Fruit fly (Drosophila melanogaster) whole organism, embryonic: ENCODE measurements around the gene RpL7.

Source experiments
- ATbp ChIP-seq: fragments of 200-800 bp; sonication (Bioruptor generic); optimal IDR thresholded peaks from 2 replicates; lab custom pipeline; 2017; ENCODE audit warnings: missing biosample characterization, mild to moderate bottlenecking, missing genetic modification characterization, missing genetic modification reagents
- Atf3 ChIP-seq: fragments of 200-800 bp; sonication (Bioruptor generic); optimal IDR thresholded peaks from 3 replicates; lab custom pipeline; 2016; ENCODE audit warnings: missing biosample characterization, missing genetic modification characterization
- BEAF-32 ChIP-seq: fragments of 200-800 bp; sonication (Bioruptor generic); optimal IDR thresholded peaks from 3 replicates; lab custom pipeline; 2017; ENCODE audit warnings: missing biosample characterization, missing genetic modification characterization, mild to moderate bottlenecking, moderate library complexity, missing genetic modification reagents
- CG11723 ChIP-seq: fragments of 200-800 bp; sonication (Bioruptor generic); optimal IDR thresholded peaks from 2 replicates; lab custom pipeline; 2017; ENCODE audit warnings: missing biosample characterization, mild to moderate bottlenecking, missing genetic modification characterization
- CG12942 ChIP-seq: fragments of 200-800 bp; sonication (Bioruptor generic); optimal IDR thresholded peaks from 3 replicates; lab custom pipeline; 2016; ENCODE audit warnings: missing biosample characterization, missing genetic modification characterization
- CG17829 ChIP-seq: fragments of 200-800 bp; optimal IDR thresholded peaks from 2 replicates; lab custom pipeline; 2019; ENCODE audit warnings: missing biosample characterization, mild to moderate bottlenecking, missing genetic modification characterization, moderate library complexity
- CG17912 ChIP-seq: fragments of 200-800 bp; sonication (Bioruptor generic); optimal IDR thresholded peaks from 2 replicates; lab custom pipeline; 2018; ENCODE audit warnings: missing biosample characterization, mild to moderate bottlenecking, missing genetic modification characterization
- CG18262 ChIP-seq: fragments of 200-800 bp; optimal IDR thresholded peaks from 3 replicates; lab custom pipeline; 2019; ENCODE audit warnings: missing biosample characterization, mild to moderate bottlenecking, missing genetic modification characterization, moderate library complexity
- CG31441 ChIP-seq: fragments of 200-800 bp; sonication (Bioruptor generic); IDR thresholded peaks from 2 replicates; pipeline ENCODE4 v1.3.6; 2022; ENCODE audit warnings: missing biosample characterization, missing genetic modification characterization
- CG32772 ChIP-seq: fragments of 200-800 bp; sonication (Bioruptor generic); IDR thresholded peaks from 2 replicates; pipeline ENCODE4 v1.3.6; 2022; ENCODE audit warnings: missing biosample characterization, missing genetic modification characterization
- CG4328 ChIP-seq: fragments of 200-800 bp; sonication (Bioruptor generic); optimal IDR thresholded peaks from 3 replicates; lab custom pipeline; 2017; ENCODE audit warnings: missing biosample characterization, missing genetic modification reagents, missing genetic modification characterization
- CG4424 ChIP-seq: fragments of 200-800 bp; sonication (Bioruptor generic); optimal IDR thresholded peaks from 3 replicates; lab custom pipeline; 2016; ENCODE audit warnings: missing biosample characterization, missing genetic modification characterization
- CG4617 ChIP-seq: fragments of 200-800 bp; sonication (Bioruptor generic); optimal IDR thresholded peaks from 3 replicates; lab custom pipeline; 2016; ENCODE audit warnings: missing biosample characterization, missing genetic modification characterization, borderline replicate concordance
- CG7745 ChIP-seq: fragments of 200-800 bp; sonication (Bioruptor generic); optimal IDR thresholded peaks from 2 replicates; lab custom pipeline; 2018; ENCODE audit warnings: missing biosample characterization, mild to moderate bottlenecking, missing genetic modification characterization, moderate library complexity
- CG8290 ChIP-seq, 3 experiments: fragments of 200-800 bp; sonication (Bioruptor generic); optimal IDR thresholded peaks; 2 replicates each; lab custom pipeline; 2016 to 2019; ENCODE audit warnings: missing biosample characterization in 3 of 3, missing genetic modification characterization in 3 of 3, mild to moderate bottlenecking in 2 of 3, moderate library complexity in 1 of 3
- CG8944 ChIP-seq: fragments of 200-800 bp; sonication (Bioruptor generic); optimal IDR thresholded peaks from 3 replicates; lab custom pipeline; 2016; ENCODE audit warnings: missing biosample characterization, missing genetic modification characterization
- Drgx ChIP-seq: fragments of 200-800 bp; sonication (Bioruptor generic); IDR thresholded peaks from 2 replicates; pipeline ENCODE4 v1.3.6; 2022; ENCODE audit warnings: missing biosample characterization, missing genetic modification characterization
- HLH3B ChIP-seq: fragments of 200-800 bp; sonication (Bioruptor generic); IDR thresholded peaks from 2 replicates; pipeline ENCODE4 v1.3.6; 2022; ENCODE audit warnings: missing biosample characterization, missing genetic modification characterization
- Med ChIP-seq: fragments of 200-800 bp; sonication (Bioruptor generic); peaks from one replicate; lab custom pipeline; 2016; ENCODE audit warnings: missing biosample characterization, missing genetic modification characterization, mild to moderate bottlenecking, inconsistent platforms, moderate library complexity
- NC2β ChIP-seq: fragments of 200-800 bp; sonication (Bioruptor generic); optimal IDR thresholded peaks from 2 replicates; lab custom pipeline; 2016; ENCODE audit warnings: missing biosample characterization, missing genetic modification characterization
- Opbp ChIP-seq: fragments of 200-800 bp; sonication (Bioruptor generic); IDR thresholded peaks from 3 replicates; pipeline ENCODE4 v1.3.6; 2022; ENCODE audit warnings: missing biosample characterization, missing genetic modification characterization; ENCODE audit not compliant: partially characterized antibody
- Optix ChIP-seq: fragments of 200-800 bp; sonication (Bioruptor generic); IDR thresholded peaks from 3 replicates; pipeline ENCODE4 v1.3.6; 2022; ENCODE audit warnings: missing biosample characterization, missing genetic modification characterization
- Pdp1 ChIP-seq, 2 experiments: fragments of 200-800 bp; sonication (Bioruptor generic); optimal IDR thresholded peaks; 3 replicates each; lab custom pipeline; 2016; ENCODE audit warnings: missing biosample characterization in 2 of 2, missing genetic modification characterization in 2 of 2, mild to moderate bottlenecking in 1 of 2, moderate library complexity in 1 of 2
- Ssrp ChIP-seq: fragments of 200-800 bp; sonication (Bioruptor generic); optimal IDR thresholded peaks from 2 replicates; lab custom pipeline; 2018; ENCODE audit warnings: missing biosample characterization, mild to moderate bottlenecking, missing genetic modification characterization, moderate library complexity
- Xbp1 ChIP-seq: fragments of 200-800 bp; sonication (Bioruptor generic); optimal IDR thresholded peaks from 3 replicates; lab custom pipeline; 2016; ENCODE audit warnings: missing biosample characterization, mild to moderate bottlenecking, missing genetic modification characterization
- YL-1 ChIP-seq: fragments of 200-800 bp; sonication (Bioruptor generic); optimal IDR thresholded peaks from 3 replicates; lab custom pipeline; 2017; ENCODE audit warnings: missing biosample characterization, mild to moderate bottlenecking, missing genetic modification characterization
- az2 ChIP-seq: fragments of 200-800 bp; sonication (Bioruptor generic); optimal IDR thresholded peaks from 3 replicates; lab custom pipeline; 2016; ENCODE audit warnings: missing biosample characterization, missing genetic modification characterization
- btn ChIP-seq: fragments of 200-800 bp; sonication (Bioruptor generic); optimal IDR thresholded peaks from 2 replicates; lab custom pipeline; 2016; ENCODE audit warnings: missing biosample characterization, missing genetic modification characterization
- chinmo ChIP-seq: fragments of 200-800 bp; sonication (Bioruptor generic); IDR thresholded peaks from 4 replicates; pipeline ENCODE4 v1.3.6; 2022; ENCODE audit warnings: missing biosample characterization, missing genetic modification characterization; ENCODE audit not compliant: partially characterized antibody
- crp ChIP-seq, 2 experiments: fragments of 200-800 bp; sonication (Bioruptor generic); optimal IDR thresholded peaks; 2 replicates in 1 of 2; 3 replicates in 1 of 2; lab custom pipeline; 2017; ENCODE audit warnings: missing biosample characterization in 2 of 2, missing genetic modification characterization in 2 of 2, mild to moderate bottlenecking in 1 of 2, moderate library complexity in 1 of 2
- cwo ChIP-seq: fragments of 200-800 bp; sonication (Bioruptor generic); optimal IDR thresholded peaks from 3 replicates; lab custom pipeline; 2017; ENCODE audit warnings: missing biosample characterization, missing genetic modification characterization, mild to moderate bottlenecking, moderate library complexity, missing genetic modification reagents
- dati ChIP-seq: fragments of 200-800 bp; sonication (Bioruptor generic); IDR thresholded peaks from 2 replicates; pipeline ENCODE4 v1.3.6; 2022; ENCODE audit warnings: missing biosample characterization, missing genetic modification characterization
- dmrt11E ChIP-seq: fragments of 200-800 bp; sonication (Bioruptor generic); optimal IDR thresholded peaks from 3 replicates; lab custom pipeline; 2018; ENCODE audit warnings: missing biosample characterization, mild to moderate bottlenecking, missing genetic modification characterization, moderate library complexity
- fu2 ChIP-seq: fragments of 200-800 bp; sonication (Bioruptor generic); optimal IDR thresholded peaks from 2 replicates; lab custom pipeline; 2016; ENCODE audit warnings: missing biosample characterization, missing genetic modification characterization
- jigr1 ChIP-seq: fragments of 200-800 bp; sonication (Bioruptor generic); IDR thresholded peaks from 3 replicates; pipeline ENCODE4 v1.3.6; 2022; ENCODE audit warnings: missing biosample characterization, missing genetic modification characterization
- lola ChIP-seq, 3 experiments: fragments of >200 bp in 2 of 3; fragments of 200-800 bp in 1 of 3; sonication (Bioruptor generic) in 1 of 3; optimal IDR thresholded peaks; 2 replicates each; lab custom pipeline; 2017 to 2019; ENCODE audit warnings: missing biosample characterization in 3 of 3, missing genetic modification characterization in 3 of 3, mild to moderate bottlenecking in 1 of 3, moderate library complexity in 1 of 3
- lov ChIP-seq, 2 experiments: fragments of 200-800 bp in 1 of 2; fragments of >200 bp in 1 of 2; sonication (Bioruptor generic) in 1 of 2; IDR thresholded peaks in 1 of 2; optimal IDR thresholded peaks in 1 of 2; 2 replicates in 1 of 2; 3 replicates in 1 of 2; pipeline versions ENCODE4 v1.3.6 to Lab custom; 2017 to 2022; ENCODE audit warnings: missing biosample characterization in 1 of 2, missing genetic modification characterization in 1 of 2
- maf-S ChIP-seq: fragments of 200-800 bp; sonication (Bioruptor generic); optimal IDR thresholded peaks from 2 replicates; lab custom pipeline; 2016; ENCODE audit warnings: missing biosample characterization, missing genetic modification characterization
- pfk ChIP-seq: fragments of 200-800 bp; sonication (Bioruptor generic); optimal IDR thresholded peaks from 2 replicates; lab custom pipeline; 2018; ENCODE audit warnings: missing biosample characterization, mild to moderate bottlenecking, missing genetic modification characterization, moderate library complexity
- phol ChIP-seq: fragments of 200-800 bp; sonication (Bioruptor generic); optimal IDR thresholded peaks from 3 replicates; lab custom pipeline; 2018; ENCODE audit warnings: missing biosample characterization, mild to moderate bottlenecking, missing genetic modification characterization, moderate library complexity
- pzg ChIP-seq: fragments of 200-800 bp; sonication (Bioruptor generic); optimal IDR thresholded peaks from 3 replicates; lab custom pipeline; 2018; ENCODE audit warnings: missing biosample characterization, mild to moderate bottlenecking, missing genetic modification characterization, moderate library complexity
- row ChIP-seq: fragments of 200-800 bp; sonication (Bioruptor generic); IDR thresholded peaks from 3 replicates; pipeline ENCODE4 v1.3.6; 2022; ENCODE audit warnings: missing biosample characterization, missing genetic modification characterization
- sd ChIP-seq: fragments of 200-800 bp; sonication (Bioruptor generic); optimal IDR thresholded peaks from 3 replicates; lab custom pipeline; 2018; ENCODE audit warnings: missing biosample characterization, mild to moderate bottlenecking, missing genetic modification characterization, moderate library complexity
- sens-2 ChIP-seq: fragments of 200-800 bp; sonication (Bioruptor generic); IDR thresholded peaks from 2 replicates; pipeline ENCODE4 v1.3.6; 2022; ENCODE audit warnings: missing biosample characterization, missing genetic modification characterization
- tin ChIP-seq: fragments of 200-800 bp; sonication (Bioruptor generic); optimal IDR thresholded peaks from 3 replicates; lab custom pipeline; 2016; ENCODE audit warnings: missing biosample characterization, missing genetic modification characterization
- twi ChIP-seq: fragments of 200-800 bp; optimal IDR thresholded peaks from 2 replicates; lab custom pipeline; 2019; ENCODE audit warnings: missing biosample characterization, mild to moderate bottlenecking, missing genetic modification characterization, moderate library complexity
- yki ChIP-seq: fragments of >200 bp; optimal IDR thresholded peaks from 3 replicates; lab custom pipeline; 2018

RpL7 gene

dm6 chr2L:10238726-10239652 lies 38.2 kb downstream of the RpL7 start, which contains the start of gene me31B (continued):
- TF ChIP-seq lov (optimal IDR thresholded peaks at IDR 0.05; lab: Kevin White, UChicago) (no peak), lov (GFP tag; IDR thresholded peaks at IDR 0.05; lab: Robert Waterston, UW) (no peak), crp (GFP tag; optimal IDR thresholded peaks at IDR 0.05; lab: Kevin White, UChicago) (peak in 1 of 2 experiments; percentile 35), Ssrp (tag; lab: Kevin White, UChicago) (peak; percentile 36), dati (no peak), cwo (GFP tag; lab: Kevin White, UChicago) (no peak), maf-S (no peak), tin (GFP tag; lab: Kevin White, UChicago) (no peak), CG8944 (GFP tag; lab: Kevin White, UChicago) (no peak), CG4424 (GFP tag; lab: Kevin White, UChicago) (no peak), yki (no peak), Drgx (GFP tag; lab: Robert Waterston, UW) (no peak), jigr1 (GFP tag; lab: Robert Waterston, UW) (no peak), row (GFP tag; lab: Robert Waterston, UW) (peak; percentile 75; the same call in 2 of the 3 replicates), fu2 (GFP tag; lab: Kevin White, UChicago) (no peak), dmrt11E (tag; lab: Kevin White, UChicago) (peak; percentile 14), Atf3 (no peak), Optix (GFP tag; lab: Robert Waterston, UW) (no peak), CG17912 (peak; percentile 6), ATbp (GFP tag; lab: Kevin White, UChicago) (no peak), CG18262 (tag; lab: Kevin White, UChicago) (peak; percentile 15), lola (GFP tag; optimal IDR thresholded peaks at IDR 0.05; lab: Kevin White, UChicago) (peak in 1 of 3 experiments; percentile 26), Opbp (GFP tag; lab: Robert Waterston, UW) (no peak), chinmo (no peak), Pdp1 (GFP tag; optimal IDR thresholded peaks at IDR 0.05; lab: Kevin White, UChicago) (peak in 1 of 2 experiments; percentile 15), twi (tag; lab: Kevin White, UChicago) (peak; percentile 14), CG17829 (tag; lab: Kevin White, UChicago) (no peak), HLH3B (no peak), CG31441 (no peak), sd (peak; percentile 15), phol (tag; lab: Kevin White, UChicago) (peak; percentile 60), Med (GFP tag; lab: Kevin White, UChicago) (peak; percentile 27), pfk (GFP tag; lab: Kevin White, UChicago) (peak; percentile 90), YL-1 (GFP tag; lab: Kevin White, UChicago) (peak; percentile 12), CG12942 (peak; percentile 38), sens-2 (GFP tag; lab: Robert Waterston, UW) (no peak), Xbp1 (no peak), BEAF-32 (GFP tag; lab: Kevin White, UChicago) (peak; percentile 27), pzg (GFP tag; lab: Kevin White, UChicago) (peak; percentile 40), CG4617 (peak; percentile 73), btn (GFP tag; lab: Kevin White, UChicago) (no peak), CG4328 (GFP tag; lab: Kevin White, UChicago) (no peak), CG11723 (GFP tag; lab: Kevin White, UChicago) (peak; percentile 97), CG7745 (tag; lab: Kevin White, UChicago) (no peak), az2 (no peak), CG32772 (no peak), CG8290 (GFP tag; optimal IDR thresholded peaks at IDR 0.05; lab: Kevin White, UChicago) (no peak), CG8290 (tag; optimal IDR thresholded peaks at IDR 0.05; lab: Kevin White, UChicago) (peak in 1 of 2 experiments; percentile 41), NC2β (GFP tag; lab: Kevin White, UChicago) (no peak)
